Fruit fly (Drosophila melanogaster): Measurements from ENCODE around the gene sstn.

- TF ChIP-seq CTCF (optimal IDR thresholded peaks at IDR 0.05) (no peak), CG8478 (optimal IDR thresholded peaks at IDR 0.05) (no peak)
These were observed 9.7 kb upstream of the sstn start for dm6 chr3L:15103988-15104848.

Data from S2 (cell line).